Worm (Caenorhabditis elegans) whole organism, late embryonic: ENCODE measurements around the gene T28A8.6.

Source experiments
- C38D4.7 ChIP-seq: fragments of 200-800 bp; sonication (Bioruptor generic); optimal IDR thresholded peaks from 2 replicates; lab custom pipeline; 2018; ENCODE audit warnings: mild to moderate bottlenecking, missing genetic modification characterization, moderate library complexity, missing compliant biosample characterization
- K09A11.1 ChIP-seq: sonication (generic microtip); optimal IDR thresholded peaks from 2 replicates; lab custom pipeline; 2017; ENCODE audit warnings: antibody characterized with exemption, mild to moderate bottlenecking, missing genetic modification characterization, missing compliant biosample characterization; ENCODE audit not compliant: insufficient read depth
- ceh-22 ChIP-seq: sonication (generic microtip); optimal IDR thresholded peaks from 2 replicates; lab custom pipeline; 2017; ENCODE audit warnings: missing biosample characterization, missing genetic modification characterization
- ceh-31 ChIP-seq: sonication (generic microtip); optimal IDR thresholded peaks from 2 replicates; lab custom pipeline; 2016; ENCODE audit warnings: missing genetic modification characterization, missing compliant biosample characterization
- ceh-34 ChIP-seq: sonication (generic microtip); optimal IDR thresholded peaks from 2 replicates; lab custom pipeline; 2016; ENCODE audit warnings: mild to moderate bottlenecking, missing genetic modification characterization, missing compliant biosample characterization
- ceh-48 ChIP-seq: sonication (generic microtip); optimal IDR thresholded peaks from 2 replicates; lab custom pipeline; 2016; ENCODE audit warnings: missing genetic modification characterization, inconsistent platforms, missing compliant biosample characterization
- ceh-6 ChIP-seq: fragments of 200-800 bp; sonication (Bioruptor generic); optimal IDR thresholded peaks from 2 replicates; lab custom pipeline; 2018; ENCODE audit warnings: mild to moderate bottlenecking, missing genetic modification characterization, missing compliant biosample characterization
- dve-1 ChIP-seq: sonication (generic microtip); optimal IDR thresholded peaks from 2 replicates; lab custom pipeline; 2017; ENCODE audit warnings: antibody characterized with exemption, mild to moderate bottlenecking, missing genetic modification characterization, missing compliant biosample characterization
- fax-1 ChIP-seq: sonication (generic microtip); optimal IDR thresholded peaks from 2 replicates; lab custom pipeline; 2016; ENCODE audit warnings: missing genotype, missing genetic modification characterization, missing compliant biosample characterization
- fkh-10 ChIP-seq: fragments of 150-350 bp; optimal IDR thresholded peaks from 2 replicates; lab custom pipeline; 2014; ENCODE audit warnings: missing biosample characterization, missing genetic modification reagents, missing genetic modification characterization
- fkh-6 ChIP-seq: sonication (generic microtip); optimal IDR thresholded peaks from 2 replicates; lab custom pipeline; 2016; ENCODE audit warnings: missing genetic modification characterization, missing compliant biosample characterization
- hlh-13 ChIP-seq: fragments of 200-800 bp; sonication (Bioruptor generic); optimal IDR thresholded peaks from 2 replicates; lab custom pipeline; 2018; ENCODE audit warnings: mild to moderate bottlenecking, missing genetic modification characterization, missing compliant biosample characterization
- hlh-6 ChIP-seq: sonication (generic microtip); optimal IDR thresholded peaks from 2 replicates; lab custom pipeline; 2016; ENCODE audit warnings: missing genotype, missing genetic modification characterization, missing compliant biosample characterization
- mec-3 ChIP-seq: sonication (generic microtip); optimal IDR thresholded peaks from 2 replicates; lab custom pipeline; 2016; ENCODE audit warnings: borderline replicate concordance, missing genetic modification characterization, missing compliant biosample characterization
- nfya-1 ChIP-seq: sonication (generic microtip); optimal IDR thresholded peaks from 2 replicates; lab custom pipeline; 2017; ENCODE audit warnings: missing genetic modification characterization, mild to moderate bottlenecking, missing compliant biosample characterization, antibody characterized with exemption, moderate library complexity
- nhr-11 ChIP-seq: fragments of 150-350 bp; optimal IDR thresholded peaks from 2 replicates; lab custom pipeline; 2014; ENCODE audit warnings: missing biosample characterization, missing genetic modification characterization
- nhr-232 ChIP-seq: sonication (generic microtip); optimal IDR thresholded peaks from 2 replicates; lab custom pipeline; 2016; ENCODE audit warnings: missing genetic modification characterization, missing compliant biosample characterization
- npax-4 ChIP-seq: sonication (generic microtip); optimal IDR thresholded peaks from 2 replicates; lab custom pipeline; 2016; ENCODE audit warnings: missing genetic modification characterization, missing compliant biosample characterization
- pag-3 ChIP-seq: sonication (generic microtip); optimal IDR thresholded peaks from 2 replicates; lab custom pipeline; 2016; ENCODE audit warnings: missing compliant biosample characterization, missing genetic modification characterization, borderline replicate concordance
- pat-9 ChIP-seq: fragments of 200-800 bp; sonication (Bioruptor generic); optimal IDR thresholded peaks from 2 replicates; lab custom pipeline; 2018; ENCODE audit warnings: mild to moderate bottlenecking, missing genetic modification characterization, moderate library complexity, missing compliant biosample characterization
- pha-2 ChIP-seq: sonication (generic microtip); optimal IDR thresholded peaks from 2 replicates; lab custom pipeline; 2017; ENCODE audit warnings: mild to moderate bottlenecking, missing genetic modification characterization, missing compliant biosample characterization
- pros-1 ChIP-seq: fragments of 150-350 bp; optimal IDR thresholded peaks from 2 replicates; lab custom pipeline; 2014; ENCODE audit warnings: missing biosample characterization, missing genetic modification reagents, missing genetic modification characterization
- ref-2 ChIP-seq: sonication (generic microtip); optimal IDR thresholded peaks from 2 replicates; lab custom pipeline; 2016; ENCODE audit warnings: missing genetic modification characterization, missing compliant biosample characterization
- rnt-1 ChIP-seq: sonication (generic microtip); optimal IDR thresholded peaks from 2 replicates; lab custom pipeline; 2016; ENCODE audit warnings: missing genetic modification characterization, missing compliant biosample characterization
- sox-4 ChIP-seq: sonication (generic microtip); optimal IDR thresholded peaks from 2 replicates; lab custom pipeline; 2017; ENCODE audit warnings: mild to moderate bottlenecking, missing genetic modification characterization, inconsistent platforms, missing compliant biosample characterization
- tbx-2 ChIP-seq: sonication (generic microtip); optimal IDR thresholded peaks from 2 replicates; lab custom pipeline; 2016; ENCODE audit warnings: missing genetic modification characterization, missing compliant biosample characterization
- tbx-7 ChIP-seq: sonication (generic microtip); optimal IDR thresholded peaks from 2 replicates; lab custom pipeline; 2016; ENCODE audit warnings: missing genotype, missing genetic modification characterization, missing compliant biosample characterization
- unc-42 ChIP-seq: sonication (generic microtip); optimal IDR thresholded peaks from 2 replicates; lab custom pipeline; 2016; ENCODE audit warnings: missing genotype, missing genetic modification characterization, missing compliant biosample characterization
- zip-5 ChIP-seq: sonication (generic microtip); optimal IDR thresholded peaks from 2 replicates; lab custom pipeline; 2016; ENCODE audit warnings: missing genetic modification characterization, missing compliant biosample characterization
- ztf-16 ChIP-seq: sonication (generic microtip); optimal IDR thresholded peaks from 2 replicates; lab custom pipeline; 2017; ENCODE audit warnings: missing genetic modification characterization, missing compliant biosample characterization

T28A8.6 gene

ce11 chrIII:13526702-13527101 is 27.7 kb downstream of the T28A8.6 start:
- TF ChIP-seq hlh-13 (GFP tag; lab: Kevin White, UChicago) (no peak), rnt-1 (tag; lab: Kevin White, UChicago) (no peak), unc-42 (peak; percentile 92), fkh-10 (GFP tag; lab: Kevin White, UChicago) (peak; percentile 85), ceh-22 (tag; lab: Kevin White, UChicago) (no peak), ceh-6 (GFP tag; lab: Kevin White, UChicago) (no peak)

- TF ChIP-seq pha-2 (peak; percentile 35), ref-2 (tag; lab: Kevin White, UChicago) (no peak), tbx-2 (tag; lab: Kevin White, UChicago) (peak; percentile 13)
These were observed 28.6 kb downstream of the T28A8.6 start, which contains the start of gene lron-13 for ce11 chrIII:13527424-13528097. Gene lron-13 (plus strand): TSS chrIII:13527438.

DNA sequence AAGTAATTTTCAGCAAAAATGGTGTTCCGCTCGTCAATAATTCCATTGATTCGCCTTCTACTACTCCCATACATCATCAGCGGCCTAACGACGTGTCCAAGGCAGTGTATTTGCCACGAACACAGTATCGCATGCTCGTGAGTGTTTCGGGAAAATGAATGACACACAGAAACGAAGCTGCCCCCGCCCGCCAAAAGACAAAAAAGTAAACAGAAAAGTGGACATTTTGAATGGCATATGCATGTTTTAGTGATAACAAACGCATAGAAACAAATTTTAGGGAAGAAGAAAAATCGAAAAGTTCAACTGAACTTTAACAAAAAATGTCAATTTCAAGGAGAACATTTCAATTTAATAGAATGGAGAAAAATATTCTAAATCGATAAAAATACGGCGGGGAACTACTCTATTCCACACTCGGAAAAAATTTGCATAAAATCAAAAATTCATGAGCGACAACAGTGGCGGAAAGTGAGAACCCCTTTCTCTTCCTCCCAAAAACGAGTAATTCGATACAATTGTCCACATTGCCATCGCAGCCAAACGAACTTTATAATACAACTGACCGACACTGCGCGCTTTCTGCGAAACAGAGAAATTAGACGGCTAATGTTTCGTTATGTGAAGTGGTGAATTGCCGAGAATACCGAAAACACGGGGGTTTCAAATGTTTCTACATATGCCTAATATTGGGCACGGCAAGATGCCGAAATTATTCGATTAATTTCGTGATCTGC is 29.7 kb downstream of the T28A8.6 start:
- TF ChIP-seq nhr-232 (no peak), ceh-34 (peak; percentile 60)

DNA sequence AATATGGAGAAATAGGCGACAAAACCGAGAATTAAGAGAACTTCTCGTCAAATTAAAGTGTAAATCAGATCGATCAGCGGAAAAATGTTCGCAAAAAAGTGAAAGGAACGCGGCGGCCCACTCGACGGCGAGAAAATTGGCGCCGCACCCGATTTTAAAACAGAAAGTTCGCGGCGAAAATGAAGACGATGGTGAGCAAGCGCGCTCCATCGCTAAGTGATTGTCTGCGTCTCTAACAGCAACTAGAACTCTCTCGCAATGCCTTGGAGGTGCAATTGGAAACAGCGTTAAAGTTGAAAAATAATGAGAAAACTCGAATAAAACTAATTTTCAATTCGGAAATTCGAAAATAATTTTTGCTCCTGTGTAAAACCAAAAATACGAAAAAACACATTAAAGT is 31.0 kb downstream of the T28A8.6 start:
- TF ChIP-seq nfya-1 (tag; lab: Kevin White, UChicago) (peak; percentile 26), ceh-48 (tag; lab: Kevin White, UChicago) (no peak), tbx-2 (tag; lab: Kevin White, UChicago) (peak; percentile 13), ceh-31 (tag; lab: Kevin White, UChicago) (peak; percentile 20), unc-42 (peak; percentile 21), zip-5 (no peak), fkh-6 (tag; lab: Kevin White, UChicago) (no peak)

DNA sequence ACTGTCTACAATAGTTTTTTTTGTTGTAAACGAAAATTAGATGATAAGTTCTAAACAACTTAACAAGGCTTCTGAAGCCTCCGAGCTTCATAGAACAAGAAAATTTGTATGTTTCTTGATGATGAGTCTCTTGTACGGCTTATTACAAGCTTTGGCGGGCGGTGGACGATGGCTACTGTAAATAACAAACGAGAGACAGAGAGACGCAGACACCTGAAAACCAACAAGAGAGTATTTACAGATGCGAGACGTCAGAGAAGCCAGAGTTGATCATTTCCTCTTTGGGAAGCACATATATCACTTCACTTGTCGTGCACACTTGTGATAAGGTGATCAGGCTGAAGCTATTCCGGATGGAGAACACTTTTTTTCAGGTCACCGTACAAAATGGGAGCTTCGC is 31.8 kb downstream of the T28A8.6 start:
- no peak for TF ChIP-seq tbx-7 (tag; lab: Kevin White, UChicago)

- no peak for TF ChIP-seq hlh-6 (tag; lab: Kevin White, UChicago)
- TF ChIP-seq ceh-34, result no peak
- TF ChIP-seq ceh-6 (GFP tag; lab: Kevin White, UChicago), result no peak
- TF ChIP-seq K09A11.1 (tag; lab: Kevin White, UChicago), result no peak
- TF ChIP-seq mec-3, result no peak
- TF ChIP-seq nhr-232, result no peak
- TF ChIP-seq sox-4, result no peak
- TF ChIP-seq pag-3, result no peak
- no peak for TF ChIP-seq npax-4 (tag; lab: Kevin White, UChicago)
- no peak for TF ChIP-seq nhr-11 (tag; lab: Kevin White, UChicago)
- no peak for TF ChIP-seq pros-1 (tag; lab: Kevin White, UChicago)
- TF ChIP-seq dve-1, result no peak
- TF ChIP-seq hlh-13 (GFP tag; lab: Kevin White, UChicago), result no peak
- TF ChIP-seq ref-2 (tag; lab: Kevin White, UChicago), result no peak
- no peak for TF ChIP-seq ztf-16 (tag; lab: Kevin White, UChicago)
- TF ChIP-seq pat-9 (tag; lab: Kevin White, UChicago), result no peak
- no peak for TF ChIP-seq fax-1 (tag; lab: Kevin White, UChicago)
- no peak for TF ChIP-seq C38D4.7
These were observed 35.7 kb downstream of the T28A8.6 start for ce11 chrIII:13534704-13535103.
